Worm (Caenorhabditis elegans) whole organism, L1 larva: ENCODE measurements around the gene srw-137.

Source experiments
- aha-1 ChIP-seq: fragments of 150-350 bp; optimal IDR thresholded peaks from 2 replicates; lab custom pipeline; 2014; ENCODE audit warnings: missing biosample characterization, missing genetic modification characterization
- blmp-1 ChIP-seq: fragments of 150-350 bp; optimal IDR thresholded peaks from 2 replicates; lab custom pipeline; 2014; ENCODE audit warnings: missing biosample characterization, missing genetic modification characterization
- ceh-82 ChIP-seq, 3 experiments: fragments of 150-350 bp in 1 of 3; sonication (generic microtip) in 2 of 3; optimal IDR thresholded peaks; 2 replicates each; lab custom pipeline; 2014 to 2017; ENCODE audit warnings: missing biosample characterization in 3 of 3, missing genetic modification characterization in 3 of 3
- ceh-90 ChIP-seq: sonication (generic microtip); optimal IDR thresholded peaks from 2 replicates; lab custom pipeline; 2016; ENCODE audit warnings: missing genetic modification characterization, missing compliant biosample characterization
- ces-1 ChIP-seq: fragments of 150-350 bp; optimal IDR thresholded peaks from 2 replicates; lab custom pipeline; 2014; ENCODE audit warnings: missing biosample characterization, missing genetic modification reagents, missing genetic modification characterization
- dpl-1 ChIP-seq, 3 experiments: fragments of 150-350 bp in 2 of 3; sonication (generic microtip) in 1 of 3; optimal IDR thresholded peaks; 2 replicates each; lab custom pipeline; 2014 to 2017; ENCODE audit warnings: missing biosample characterization in 3 of 3, missing genetic modification characterization in 3 of 3, missing genetic modification reagents in 3 of 3
- efl-1 ChIP-seq, 4 experiments: fragments of 150-350 bp; optimal IDR thresholded peaks in 3 of 4; peaks in 1 of 4; 1 replicate in 1 of 4; 2 replicates in 3 of 4; lab custom pipeline; 2014; ENCODE audit warnings: missing biosample characterization in 2 of 4, missing genetic modification characterization in 2 of 4, missing genetic modification reagents in 2 of 4
- efl-3 ChIP-seq: fragments of 200-800 bp; sonication (Bioruptor generic); optimal IDR thresholded peaks from 2 replicates; lab custom pipeline; 2018; ENCODE audit warnings: mild to moderate bottlenecking, missing genetic modification characterization, missing compliant biosample characterization
- egl-13 ChIP-seq: sonication (generic microtip); optimal IDR thresholded peaks from 2 replicates; lab custom pipeline; 2016; ENCODE audit warnings: missing genotype, missing genetic modification reagents, missing genetic modification characterization, missing compliant biosample characterization
- fkh-10 ChIP-seq: sonication (generic microtip); optimal IDR thresholded peaks from 2 replicates; lab custom pipeline; 2017; ENCODE audit warnings: missing biosample characterization, missing genetic modification reagents, missing genetic modification characterization
- fkh-4 ChIP-seq: sonication (generic microtip); optimal IDR thresholded peaks from 2 replicates; lab custom pipeline; 2016; ENCODE audit warnings: missing compliant biosample characterization, missing genetic modification characterization, borderline replicate concordance
- fkh-8 ChIP-seq: sonication (generic microtip); optimal IDR thresholded peaks from 2 replicates; lab custom pipeline; 2016; ENCODE audit warnings: mild to moderate bottlenecking, missing genetic modification characterization, missing compliant biosample characterization
- hlh-4 ChIP-seq: sonication (generic microtip); optimal IDR thresholded peaks from 2 replicates; lab custom pipeline; 2016; ENCODE audit warnings: mild to moderate bottlenecking, missing genetic modification characterization, missing compliant biosample characterization
- lin-14 ChIP-seq: fragments of 200-800 bp; sonication (Bioruptor generic); optimal IDR thresholded peaks from 2 replicates; lab custom pipeline; 2018; ENCODE audit warnings: mild to moderate bottlenecking, missing genetic modification characterization, moderate library complexity, missing compliant biosample characterization
- lsy-2 ChIP-seq, 2 experiments: fragments of 150-350 bp; optimal IDR thresholded peaks; 2 replicates each; lab custom pipeline; 2014; ENCODE audit warnings: missing biosample characterization in 2 of 2, missing genetic modification characterization in 2 of 2
- mdl-1 ChIP-seq, 2 experiments: fragments of 150-350 bp; optimal IDR thresholded peaks; 2 replicates each; lab custom pipeline; 2014 to 2017; ENCODE audit warnings: missing biosample characterization in 2 of 2, missing genetic modification characterization in 2 of 2, inconsistent platforms in 1 of 2
- nhr-19 ChIP-seq: fragments of 200-800 bp; sonication (Bioruptor generic); conservative IDR thresholded peaks from 2 replicates; pipeline ENCODE4 v1.3.6; 2022; ENCODE audit warnings: missing genetic modification characterization, missing compliant biosample characterization
- nhr-20 ChIP-seq: sonication (generic microtip); optimal IDR thresholded peaks from 2 replicates; lab custom pipeline; 2016; ENCODE audit warnings: mild to moderate bottlenecking, missing genetic modification characterization, missing compliant biosample characterization
- nhr-47 ChIP-seq: sonication (generic microtip); optimal IDR thresholded peaks from 2 replicates; lab custom pipeline; 2016; ENCODE audit warnings: mild to moderate bottlenecking, missing genetic modification characterization, moderate library complexity, missing compliant biosample characterization
- nhr-71 ChIP-seq: sonication (generic microtip); optimal IDR thresholded peaks from 2 replicates; lab custom pipeline; 2016; ENCODE audit warnings: mild to moderate bottlenecking, missing genetic modification characterization, moderate library complexity, missing compliant biosample characterization
- nhr-77 ChIP-seq: fragments of 150-350 bp; optimal IDR thresholded peaks from 2 replicates; lab custom pipeline; 2014; ENCODE audit warnings: missing biosample characterization, missing genetic modification characterization
- nhr-84 ChIP-seq: sonication (generic microtip); optimal IDR thresholded peaks from 2 replicates; lab custom pipeline; 2017; ENCODE audit warnings: missing biosample characterization, missing genetic modification characterization
- nhr-90 ChIP-seq: sonication (generic microtip); optimal IDR thresholded peaks from 2 replicates; lab custom pipeline; 2016; ENCODE audit warnings: mild to moderate bottlenecking, missing genetic modification characterization, missing compliant biosample characterization; ENCODE audit not compliant: poor library complexity
- pag-3 ChIP-seq: sonication (generic microtip); optimal IDR thresholded peaks from 2 replicates; lab custom pipeline; 2017; ENCODE audit warnings: missing genetic modification characterization, mild to moderate bottlenecking, missing compliant biosample characterization, antibody characterized with exemption, borderline replicate concordance; ENCODE audit not compliant: insufficient read depth
- pax-3 ChIP-seq: fragments of 200-800 bp; sonication (Bioruptor generic); optimal IDR thresholded peaks from 2 replicates; lab custom pipeline; 2018; ENCODE audit warnings: mild to moderate bottlenecking, missing genetic modification characterization, moderate library complexity, missing compliant biosample characterization
- rnt-1 ChIP-seq: sonication (generic microtip); optimal IDR thresholded peaks from 2 replicates; lab custom pipeline; 2016; ENCODE audit warnings: mild to moderate bottlenecking, missing genetic modification characterization, moderate library complexity, missing compliant biosample characterization
- snpc-4 ChIP-seq: fragments of 150-350 bp; optimal IDR thresholded peaks from 2 replicates; lab custom pipeline; 2014; ENCODE audit warnings: missing biosample characterization, missing genetic modification characterization
- sptf-1 ChIP-seq: fragments of 150-350 bp; optimal IDR thresholded peaks from 2 replicates; lab custom pipeline; 2014; ENCODE audit warnings: missing biosample characterization, missing genetic modification characterization
- sup-37 ChIP-seq: fragments of 200-800 bp; sonication (Bioruptor generic); optimal IDR thresholded peaks from 2 replicates; lab custom pipeline; 2018; ENCODE audit warnings: mild to moderate bottlenecking, missing genetic modification characterization, missing compliant biosample characterization
- tbx-2 ChIP-seq: sonication (generic microtip); optimal IDR thresholded peaks from 2 replicates; lab custom pipeline; 2016; ENCODE audit warnings: missing genetic modification characterization, missing compliant biosample characterization
- unc-86 ChIP-seq: sonication (generic microtip); optimal IDR thresholded peaks from 2 replicates; lab custom pipeline; 2016; ENCODE audit warnings: missing genetic modification characterization, missing compliant biosample characterization
- unc-98 ChIP-seq: fragments of 200-800 bp; sonication (Bioruptor generic); IDR thresholded peaks from 2 replicates; pipeline ENCODE4 v1.3.6; 2022; ENCODE audit warnings: missing genetic modification characterization, missing compliant biosample characterization
- xbp-1 ChIP-seq: sonication (generic microtip); optimal IDR thresholded peaks from 2 replicates; lab custom pipeline; 2016; ENCODE audit warnings: missing genetic modification characterization, missing compliant biosample characterization
- zip-4 ChIP-seq: fragments of 200-800 bp; sonication (Bioruptor generic); optimal IDR thresholded peaks from 2 replicates; lab custom pipeline; 2018; ENCODE audit warnings: mild to moderate bottlenecking, missing genetic modification characterization, moderate library complexity, missing compliant biosample characterization
- ztf-11 ChIP-seq, 2 experiments: sonication (generic microtip); optimal IDR thresholded peaks; 2 replicates each; lab custom pipeline; 2016 to 2017; ENCODE audit warnings: missing genetic modification characterization in 2 of 2, missing biosample characterization in 1 of 2, missing compliant biosample characterization in 1 of 2

srw-137 gene

DNA sequence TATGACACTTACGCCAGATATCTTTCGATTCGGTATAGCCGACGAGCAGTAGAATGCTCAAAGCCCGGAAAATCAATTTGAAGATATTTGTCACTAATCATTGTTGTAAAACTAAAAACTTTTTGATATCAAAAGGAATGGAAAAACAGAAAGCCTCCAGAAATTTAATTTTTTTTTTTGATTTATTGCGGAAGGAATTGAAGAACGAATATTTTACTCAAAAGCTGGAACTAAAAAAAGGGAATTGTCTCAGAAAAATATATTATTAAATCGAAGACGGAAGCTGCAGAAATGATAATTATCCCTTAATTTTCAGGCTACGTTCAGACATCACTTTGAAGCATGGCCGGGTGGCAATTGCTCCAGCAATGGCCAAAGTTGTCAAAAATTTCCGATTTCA is at the start of gene srw-137:
TSS of gene srw-137 (minus strand) at position 101 of the 400 bp plus-strand sequence.
- no peak for TF ChIP-seq dpl-1 (GFP tag; optimal IDR thresholded peaks at IDR 0.05; lab: Kevin White, UChicago)
- no peak for TF ChIP-seq pag-3 (tag; lab: Kevin White, UChicago)
- no peak for TF ChIP-seq sptf-1 (tag; lab: Kevin White, UChicago)
- TF ChIP-seq fkh-4 (tag; lab: Kevin White, UChicago) = no peak
- no peak for TF ChIP-seq snpc-4 (tag; lab: Kevin White, UChicago)
- no peak for TF ChIP-seq ztf-11 (tag; optimal IDR thresholded peaks at IDR 0.05; lab: Kevin White, UChicago)
- no peak for TF ChIP-seq nhr-47 (tag; lab: Kevin White, UChicago)
- TF ChIP-seq mdl-1 (tag; optimal IDR thresholded peaks at IDR 0.05; lab: Kevin White, UChicago) = no peak
- TF ChIP-seq nhr-90 (tag; lab: Kevin White, UChicago) = no peak
- no peak for TF ChIP-seq rnt-1 (tag; lab: Kevin White, UChicago)
- no peak for TF ChIP-seq unc-98 (GFP tag; lab: Robert Waterston, UW)
- TF ChIP-seq xbp-1 (tag; lab: Kevin White, UChicago) = no peak
- no peak for TF ChIP-seq fkh-10 (GFP tag; lab: Kevin White, UChicago)
- TF ChIP-seq aha-1 = no peak
- no peak for TF ChIP-seq ceh-90 (tag; lab: Kevin White, UChicago)
- TF ChIP-seq nhr-84 = no peak
- no peak for TF ChIP-seq egl-13 (tag; lab: Kevin White, UChicago)
- no peak for TF ChIP-seq nhr-19 (GFP tag; lab: Robert Waterston, UW)
- TF ChIP-seq, all 84 proteins: peak for 0

DNA sequence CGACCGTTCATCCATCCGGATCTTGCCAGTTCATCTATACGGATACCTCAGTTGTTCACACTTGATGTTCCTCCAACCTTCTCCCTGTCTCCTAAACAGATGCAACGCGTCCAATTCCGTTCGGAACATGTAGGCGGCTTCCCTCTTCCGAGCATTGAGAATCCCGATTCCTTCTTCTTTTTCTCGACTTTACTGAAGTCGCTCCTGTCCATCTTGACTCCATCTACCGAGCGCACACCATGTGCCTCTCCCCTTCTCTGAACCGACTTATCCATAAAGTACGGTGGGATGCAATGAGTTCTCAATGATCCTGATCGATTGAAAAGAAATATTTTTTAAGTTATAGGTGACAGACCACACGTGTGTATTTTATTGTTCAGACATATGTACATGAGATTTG is 48.3 kb upstream of the srw-137 start:
- TF ChIP-seq nhr-71 = no peak
- no peak for TF ChIP-seq ceh-82 (tag; optimal IDR thresholded peaks at IDR 0.05; lab: Kevin White, UChicago)
- no peak for TF ChIP-seq efl-3 (GFP tag; lab: Kevin White, UChicago)
- no peak for TF ChIP-seq xbp-1 (tag; lab: Kevin White, UChicago)
- TF ChIP-seq sup-37 (GFP tag; lab: Kevin White, UChicago) = no peak
- no peak for TF ChIP-seq hlh-4 (tag; lab: Kevin White, UChicago)
- no peak for TF ChIP-seq tbx-2 (tag; lab: Kevin White, UChicago)
- no peak for TF ChIP-seq blmp-1
- TF ChIP-seq fkh-8 (tag; lab: Kevin White, UChicago) = no peak
- no peak for TF ChIP-seq snpc-4 (tag; lab: Kevin White, UChicago)
- TF ChIP-seq zip-4 (GFP tag; lab: Kevin White, UChicago) = no peak
- TF ChIP-seq lsy-2 (tag; optimal IDR thresholded peaks at IDR 0.05; lab: Kevin White, UChicago) = no peak
- no peak for TF ChIP-seq unc-86
- TF ChIP-seq nhr-90 (tag; lab: Kevin White, UChicago) = no peak
- TF ChIP-seq aha-1 = no peak
- no peak for TF ChIP-seq nhr-84
- no peak for TF ChIP-seq nhr-77
- no peak for TF ChIP-seq lin-14
- no peak for TF ChIP-seq ces-1
- TF ChIP-seq, all 84 proteins: peak for 0

DNA sequence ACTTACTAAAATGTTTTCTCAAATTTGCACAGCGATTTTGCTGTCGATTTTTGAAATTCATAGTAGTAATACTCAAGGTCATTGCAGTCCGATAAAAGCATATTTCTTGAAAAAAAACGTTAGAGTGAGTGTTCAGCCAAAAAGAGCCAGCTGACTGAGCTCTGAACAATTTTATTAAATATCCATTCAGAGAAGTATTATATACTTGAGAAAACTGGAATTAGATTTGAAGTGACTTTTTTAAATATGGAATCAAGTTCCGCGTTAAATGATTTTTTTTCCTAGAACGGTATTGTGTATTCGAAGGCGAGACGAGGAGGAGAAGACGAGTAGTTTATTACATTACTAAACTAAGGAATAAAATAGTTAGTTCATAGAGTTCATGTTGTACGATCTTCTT is 47.7 kb upstream of the srw-137 start, which contains the start of gene srw-121:
TSS of gene srw-121 (minus strand) at position 101 of the 400 bp plus-strand sequence.
- no peak for TF ChIP-seq fkh-8 (tag; lab: Kevin White, UChicago)

DNA sequence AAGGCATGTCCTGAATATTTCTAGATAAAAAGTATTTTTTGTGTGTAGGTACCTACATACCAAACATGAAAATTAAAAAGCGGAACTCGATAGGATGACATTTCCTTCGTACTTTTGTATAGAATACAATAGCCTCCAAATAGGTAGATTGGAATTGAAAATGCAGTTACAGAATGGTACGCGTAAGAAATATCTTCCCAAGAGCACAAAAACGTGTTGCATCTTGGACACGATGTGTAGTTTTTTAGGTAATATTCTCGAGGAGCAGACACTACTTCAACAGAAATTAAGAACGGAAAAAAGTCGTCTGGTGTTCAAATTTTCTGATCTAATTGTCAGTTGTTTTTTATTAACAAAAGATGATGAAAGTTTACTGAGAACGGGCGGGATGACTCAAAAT is 43.6 kb upstream of the srw-137 start, which contains the start of gene srh-85:
TSS of gene srh-85 (minus strand) at position 101 of the 400 bp plus-strand sequence.
- no peak for TF ChIP-seq lin-14
- no peak for TF ChIP-seq nhr-20 (tag; lab: Kevin White, UChicago)
- no peak for TF ChIP-seq pax-3 (tag; lab: Kevin White, UChicago)
- no peak for TF ChIP-seq ceh-90 (tag; lab: Kevin White, UChicago)
- TF ChIP-seq nhr-71 = no peak
- TF ChIP-seq snpc-4 (tag; lab: Kevin White, UChicago) = no peak
- no peak for TF ChIP-seq efl-1 (optimal IDR thresholded peaks at IDR 0.05; lab: Kevin White, UChicago)
- peak in 1 of 2 experiments; percentile 62 for TF ChIP-seq efl-1 (GFP tag; optimal IDR thresholded peaks at IDR 0.05 in 1 of 2; lab: Kevin White, UChicago)
